Worm (Caenorhabditis elegans): Measurements from ENCODE around the gene set-24.
A peak's percentile ranks its signal among the peaks of the same experiment; 100 is the strongest.

Gene set-24

ce11 chrII:12102365-12102764, 28.4 kb downstream of the set-24 start (continued):
- peak; percentile 20 for TF ChIP-seq tbx-7 (tag; optimal IDR thresholded peaks at IDR 0.05)
- no peak for TF ChIP-seq ceh-22 (tag; optimal IDR thresholded peaks at IDR 0.05)
- TF ChIP-seq elt-4 (tag; optimal IDR thresholded peaks at IDR 0.05), result no peak
- TF ChIP-seq pqm-1 (tag; optimal IDR thresholded peaks at IDR 0.05), result no peak
- no peak for TF ChIP-seq dmd-4 (tag; optimal IDR thresholded peaks at IDR 0.05; ENCODE audit: borderline replicate concordance)
- no peak for TF ChIP-seq C08G9.2 (tag; optimal IDR thresholded peaks at IDR 0.05)
- TF ChIP-seq C38D4.7 (GFP tag; optimal IDR thresholded peaks at IDR 0.05), result no peak
- TF ChIP-seq fkh-10 (GFP tag; optimal IDR thresholded peaks at IDR 0.05), result no peak
- TF ChIP-seq fax-1 (tag; optimal IDR thresholded peaks at IDR 0.05), result no peak
- TF ChIP-seq dve-1 (tag; optimal IDR thresholded peaks at IDR 0.05), result peak; percentile 45
- TF ChIP-seq pat-9 (tag; optimal IDR thresholded peaks at IDR 0.05), result no peak
- peak; percentile 65 for TF ChIP-seq pros-1 (tag; optimal IDR thresholded peaks at IDR 0.05)
- TF ChIP-seq hlh-6 (tag; optimal IDR thresholded peaks at IDR 0.05), result no peak
- peak; percentile 69 for TF ChIP-seq ets-4 (tag; optimal IDR thresholded peaks at IDR 0.05)
- TF ChIP-seq nfya-1 (tag; optimal IDR thresholded peaks at IDR 0.05), result peak; percentile 95
- TF ChIP-seq ama-1 (optimal IDR thresholded peaks at IDR 0.05), result no peak
- TF ChIP-seq sdc-2 (tag; optimal IDR thresholded peaks at IDR 0.05), result peak; percentile 59
- TF ChIP-seq ttx-3 (tag; optimal IDR thresholded peaks at IDR 0.05), result no peak
- TF ChIP-seq gmeb-2 (tag; optimal IDR thresholded peaks at IDR 0.05), result no peak
- TF ChIP-seq K09A11.1 (tag; optimal IDR thresholded peaks at IDR 0.05; ENCODE audit: insufficient read depth), result peak; percentile 6
- no peak for TF ChIP-seq fkh-6 (tag; optimal IDR thresholded peaks at IDR 0.05)
- TF ChIP-seq ceh-24 (tag; optimal IDR thresholded peaks at IDR 0.05), result no peak
- no peak for TF ChIP-seq ceh-9 (tag; optimal IDR thresholded peaks at IDR 0.05)
- peak; percentile 77 for TF ChIP-seq ceh-18 (tag; optimal IDR thresholded peaks at IDR 0.05)
- TF ChIP-seq mec-3 (tag; optimal IDR thresholded peaks at IDR 0.05; ENCODE audit: borderline replicate concordance), result no peak
- peak; percentile 74 for TF ChIP-seq unc-42 (tag; optimal IDR thresholded peaks at IDR 0.05)
- no peak for TF ChIP-seq ceh-19 (GFP tag; optimal IDR thresholded peaks at IDR 0.05)
- peak; percentile 37; the same call in 1 of the 2 replicates for TF ChIP-seq sox-2 (GFP tag; IDR thresholded peaks at IDR 0.05)
- TF ChIP-seq madf-2 (tag; optimal IDR thresholded peaks at IDR 0.05), result no peak
- peak; percentile 40 for TF ChIP-seq elt-2 (tag; optimal IDR thresholded peaks at IDR 0.05)
- no peak for TF ChIP-seq ceh-30 (tag; optimal IDR thresholded peaks at IDR 0.05)
- no peak for TF ChIP-seq T23F11.4 (GFP tag; optimal IDR thresholded peaks at IDR 0.05)
- TF ChIP-seq hlh-8 (tag; optimal IDR thresholded peaks at IDR 0.05), result peak; percentile 32
- TF ChIP-seq rnt-1 (tag; optimal IDR thresholded peaks at IDR 0.05), result peak; percentile 99
- no peak for TF ChIP-seq ahr-1 (tag; optimal IDR thresholded peaks at IDR 0.05)
- no peak for TF ChIP-seq zip-5 (tag; optimal IDR thresholded peaks at IDR 0.05)
- TF ChIP-seq pax-1 (tag; optimal IDR thresholded peaks at IDR 0.05), result peak; percentile 72
- no peak for TF ChIP-seq hlh-15 (tag; optimal IDR thresholded peaks at IDR 0.05)
- peak; percentile 88 for TF ChIP-seq ref-2 (tag; optimal IDR thresholded peaks at IDR 0.05)
- peak; percentile 96 for TF ChIP-seq hlh-30 (tag; optimal IDR thresholded peaks at IDR 0.05; ENCODE audit: insufficient read depth)
- no peak for TF ChIP-seq che-1 (tag; optimal IDR thresholded peaks at IDR 0.05)
- peak; percentile 79 for TF ChIP-seq tbx-2 (tag; optimal IDR thresholded peaks at IDR 0.05)
- no peak for TF ChIP-seq nhr-11 (tag; optimal IDR thresholded peaks at IDR 0.05)
- peak; percentile 7 for TF ChIP-seq F13H6.1 (tag; optimal IDR thresholded peaks at IDR 0.05)
- peak; percentile 11 for TF ChIP-seq unc-86 (tag; optimal IDR thresholded peaks at IDR 0.05)
- peak; percentile 52 for TF ChIP-seq ceh-2 (tag; optimal IDR thresholded peaks at IDR 0.05)
- no peak for TF ChIP-seq npax-4 (tag; optimal IDR thresholded peaks at IDR 0.05)
